Worm (Caenorhabditis elegans) whole organism, L3 larva: ENCODE measurements around the gene srz-10.
A peak's percentile ranks its signal among the peaks of the same experiment; 100 is the strongest.

Experiments
- R02D3.7 ChIP-seq: fragments of 150-350 bp; optimal IDR thresholded peaks from 2 replicates; lab custom pipeline; 2014; ENCODE audit warnings: missing biosample characterization, missing genetic modification characterization
- ZK546.5 ChIP-seq: sonication (generic microtip); optimal IDR thresholded peaks from 2 replicates; lab custom pipeline; 2017; ENCODE audit warnings: missing biosample characterization, missing genetic modification characterization
- ceh-16 ChIP-seq: sonication (generic microtip); optimal IDR thresholded peaks from 2 replicates; lab custom pipeline; 2017; ENCODE audit warnings: missing biosample characterization, missing genetic modification characterization
- ceh-82 ChIP-seq: fragments of 150-350 bp; optimal IDR thresholded peaks from 2 replicates; lab custom pipeline; 2014; ENCODE audit warnings: missing biosample characterization, missing genetic modification characterization
- ceh-9 ChIP-seq: sonication (generic microtip); optimal IDR thresholded peaks from 2 replicates; lab custom pipeline; 2018; ENCODE audit warnings: missing biosample characterization, missing genetic modification characterization
- daf-12 ChIP-seq: fragments of 150-350 bp; optimal IDR thresholded peaks from 2 replicates; lab custom pipeline; 2014; ENCODE audit warnings: missing biosample characterization, missing genetic modification reagents, missing genetic modification characterization
- egl-27 ChIP-seq: sonication (generic microtip); optimal IDR thresholded peaks from 4 replicates; lab custom pipeline; 2017; ENCODE audit warnings: missing biosample characterization, missing genetic modification reagents, missing genetic modification characterization
- egl-5 ChIP-seq: fragments of 150-350 bp; optimal IDR thresholded peaks from 2 replicates; lab custom pipeline; 2017; ENCODE audit warnings: missing biosample characterization, missing genetic modification reagents, missing genetic modification characterization, inconsistent platforms
- elt-1 ChIP-seq: fragments of 150-350 bp; optimal IDR thresholded peaks from 2 replicates; lab custom pipeline; 2014; ENCODE audit warnings: missing biosample characterization, missing genetic modification characterization
- elt-2 ChIP-seq: sonication (generic microtip); optimal IDR thresholded peaks from 2 replicates; lab custom pipeline; 2016; ENCODE audit warnings: missing genetic modification reagents, mild to moderate bottlenecking, missing genetic modification characterization, missing compliant biosample characterization
- fkh-10 ChIP-seq: sonication (generic microtip); optimal IDR thresholded peaks from 2 replicates; lab custom pipeline; 2017; ENCODE audit warnings: missing biosample characterization, missing genetic modification reagents, missing genetic modification characterization
- fkh-2 ChIP-seq: fragments of 150-350 bp; optimal IDR thresholded peaks from 2 replicates; lab custom pipeline; 2014; ENCODE audit warnings: missing biosample characterization, missing genetic modification reagents, missing genetic modification characterization
- fos-1 ChIP-seq: fragments of 150-350 bp; optimal IDR thresholded peaks from 2 replicates; lab custom pipeline; 2014; ENCODE audit warnings: missing biosample characterization, missing genetic modification characterization
- jun-1 ChIP-seq: fragments of 150-350 bp; optimal IDR thresholded peaks from 2 replicates; lab custom pipeline; 2014; ENCODE audit warnings: missing biosample characterization, missing genetic modification reagents, missing genetic modification characterization
- lin-15B ChIP-seq: fragments of 150-350 bp; optimal IDR thresholded peaks from 2 replicates; lab custom pipeline; 2014; ENCODE audit warnings: missing biosample characterization, missing genetic modification characterization
- lsy-12 ChIP-seq: sonication (generic microtip); optimal IDR thresholded peaks from 2 replicates; lab custom pipeline; 2016; ENCODE audit warnings: mild to moderate bottlenecking, missing genetic modification characterization, missing compliant biosample characterization
- nhr-11 ChIP-seq: fragments of 150-350 bp; optimal IDR thresholded peaks from 2 replicates; lab custom pipeline; 2014; ENCODE audit warnings: missing biosample characterization, missing genetic modification characterization
- nhr-23 ChIP-seq: fragments of 150-350 bp; optimal IDR thresholded peaks from 2 replicates; lab custom pipeline; 2014; ENCODE audit warnings: missing biosample characterization, missing genetic modification reagents, missing genetic modification characterization
- nhr-25 ChIP-seq: sonication (generic microtip); optimal IDR thresholded peaks from 2 replicates; lab custom pipeline; 2017; ENCODE audit warnings: missing biosample characterization, missing genetic modification characterization
- nhr-28 ChIP-seq: fragments of 150-350 bp; optimal IDR thresholded peaks from 2 replicates; lab custom pipeline; 2014; ENCODE audit warnings: missing biosample characterization, missing genetic modification characterization
- nhr-43 ChIP-seq: sonication (generic microtip); optimal IDR thresholded peaks from 2 replicates; lab custom pipeline; 2016; ENCODE audit warnings: mild to moderate bottlenecking, missing genetic modification characterization, missing compliant biosample characterization; ENCODE audit not compliant: poor library complexity, severe bottlenecking
- nhr-67 ChIP-seq: fragments of 150-350 bp; optimal IDR thresholded peaks from 2 replicates; lab custom pipeline; 2014; ENCODE audit warnings: missing biosample characterization, missing genetic modification characterization
- nhr-76 ChIP-seq: fragments of 150-350 bp; sonication (generic microtip); optimal IDR thresholded peaks from 5 replicates; lab custom pipeline; 2014; ENCODE audit warnings: missing biosample characterization, missing genetic modification characterization
- nhr-77 ChIP-seq: fragments of 150-350 bp; optimal IDR thresholded peaks from 2 replicates; lab custom pipeline; 2014; ENCODE audit warnings: missing biosample characterization, missing genetic modification characterization
- pha-4 ChIP-seq: fragments of 150-350 bp; optimal IDR thresholded peaks from 2 replicates; lab custom pipeline; 2014; ENCODE audit warnings: missing biosample characterization, missing genetic modification reagents, missing genetic modification characterization
- pqm-1 ChIP-seq: fragments of 150-350 bp; optimal IDR thresholded peaks from 2 replicates; lab custom pipeline; 2017; ENCODE audit warnings: missing biosample characterization, missing genetic modification characterization, inconsistent platforms
- sea-2 ChIP-seq: fragments of 150-350 bp; sonication (generic microtip); optimal IDR thresholded peaks from 4 replicates; lab custom pipeline; 2014; ENCODE audit warnings: missing biosample characterization, missing genetic modification reagents, missing genetic modification characterization
- skn-1 ChIP-seq: fragments of 150-350 bp; optimal IDR thresholded peaks from 2 replicates; lab custom pipeline; 2014; ENCODE audit warnings: missing biosample characterization, missing genetic modification characterization
- snpc-4 ChIP-seq: fragments of 150-350 bp; optimal IDR thresholded peaks from 2 replicates; lab custom pipeline; 2014; ENCODE audit warnings: missing biosample characterization, missing genetic modification characterization
- tbx-2 ChIP-seq: sonication (generic microtip); optimal IDR thresholded peaks from 2 replicates; lab custom pipeline; 2016; ENCODE audit warnings: mild to moderate bottlenecking, missing genetic modification characterization, missing compliant biosample characterization
- unc-39 ChIP-seq: sonication (generic microtip); optimal IDR thresholded peaks from 4 replicates; lab custom pipeline; 2017; ENCODE audit warnings: missing biosample characterization, missing genetic modification characterization
- unc-62 ChIP-seq: fragments of 150-350 bp; sonication (generic microtip); optimal IDR thresholded peaks from 4 replicates; lab custom pipeline; 2014; ENCODE audit warnings: missing biosample characterization, missing genetic modification reagents, missing genetic modification characterization
- zag-1 ChIP-seq: fragments of 150-350 bp; optimal IDR thresholded peaks from 2 replicates; lab custom pipeline; 2014; ENCODE audit warnings: missing biosample characterization, missing genetic modification characterization
- ztf-4 ChIP-seq: fragments of 150-350 bp; optimal IDR thresholded peaks from 2 replicates; lab custom pipeline; 2014; ENCODE audit warnings: missing biosample characterization, missing genetic modification characterization

srz-10 gene

DNA sequence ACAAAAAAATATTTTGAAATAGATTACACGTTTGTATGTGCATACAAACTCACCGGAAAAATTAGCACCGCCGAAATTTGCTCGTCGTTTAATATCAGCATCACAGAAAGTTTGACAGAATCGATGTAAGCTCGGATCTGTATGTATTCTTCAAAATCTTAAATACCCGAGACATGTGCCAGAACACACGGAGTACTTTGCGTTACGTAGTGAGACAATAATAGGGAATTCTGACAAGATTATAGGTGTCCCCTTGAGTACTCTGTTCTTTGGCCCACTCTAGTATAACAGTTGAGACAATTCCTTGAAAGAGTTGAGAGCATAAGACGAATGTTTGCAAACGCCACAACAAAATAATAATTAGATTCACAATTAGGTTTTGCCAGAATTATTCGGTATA, 5.3 kb downstream of the srz-10 start, which contains the start of gene srx-48:
Gene srx-48 (minus strand): TSS at position 101 of the 400 bp plus-strand sequence.
- TF ChIP-seq pqm-1 (tag; lab: Kevin White, UChicago) (no peak), nhr-43 (tag; lab: Kevin White, UChicago) (no peak), ceh-9 (no peak), daf-12 (no peak), unc-62 (GFP tag; lab: Kevin White, UChicago) (no peak), nhr-25 (tag; lab: Kevin White, UChicago) (no peak), nhr-77 (tag; lab: Kevin White, UChicago) (no peak), egl-27 (no peak), fkh-2 (tag; lab: Kevin White, UChicago) (no peak), tbx-2 (no peak), lin-15B (tag; lab: Kevin White, UChicago) (no peak), nhr-67 (no peak), nhr-23 (tag; lab: Kevin White, UChicago) (no peak), ZK546.5 (tag; lab: Kevin White, UChicago) (no peak), lsy-12 (tag; lab: Kevin White, UChicago) (no peak), skn-1 (tag; lab: Kevin White, UChicago) (no peak), ceh-82 (no peak)

DNA sequence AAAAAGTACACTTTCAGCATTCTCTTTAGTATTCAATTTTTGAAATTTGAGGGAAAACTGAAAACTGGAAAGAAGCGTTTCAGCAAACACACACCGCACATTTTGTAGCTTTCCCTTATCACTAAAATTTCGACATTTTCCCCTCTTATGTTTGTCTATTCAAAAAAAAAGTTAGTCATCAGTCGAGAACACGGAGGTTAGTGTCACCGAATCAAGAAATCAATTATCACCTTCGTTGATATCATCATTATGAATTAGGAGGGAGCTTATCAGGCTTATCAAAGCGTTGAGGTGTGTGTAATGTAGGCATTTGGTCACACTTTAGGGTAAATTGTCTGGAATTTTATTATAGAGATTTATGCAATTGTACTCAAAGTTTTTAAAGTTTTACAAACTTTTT, 10.3 kb downstream of the srz-10 start, which contains the start of gene cpr-3:
Gene cpr-3 (minus strand): TSS at position 104 of the 400 bp plus-strand sequence.
- no peak for TF ChIP-seq nhr-11 (tag; lab: Kevin White, UChicago)
- TF ChIP-seq nhr-77 (tag; lab: Kevin White, UChicago) = no peak
- TF ChIP-seq skn-1 (tag; lab: Kevin White, UChicago) = peak; percentile 81
- TF ChIP-seq elt-2 (tag; lab: Kevin White, UChicago) = peak; percentile 99
- TF ChIP-seq pha-4 = peak; percentile 65
- TF ChIP-seq unc-62 (GFP tag; lab: Kevin White, UChicago) = no peak
- TF ChIP-seq R02D3.7 (tag; lab: Kevin White, UChicago) = no peak
- no peak for TF ChIP-seq unc-39 (tag; lab: Kevin White, UChicago)
- no peak for TF ChIP-seq ceh-16 (tag; lab: Kevin White, UChicago)
- TF ChIP-seq fkh-10 (GFP tag; lab: Kevin White, UChicago) = no peak
- no peak for TF ChIP-seq snpc-4 (tag; lab: Kevin White, UChicago)
- TF ChIP-seq fos-1 (tag; lab: Kevin White, UChicago) = peak; percentile 52
- no peak for TF ChIP-seq elt-1
- TF ChIP-seq pqm-1 (tag; lab: Kevin White, UChicago) = peak; percentile 99
- TF ChIP-seq jun-1 = peak; percentile 94

- TF ChIP-seq ceh-16 (tag; lab: Kevin White, UChicago) (no peak), nhr-76 (tag; lab: Kevin White, UChicago) (no peak), zag-1 (tag; lab: Kevin White, UChicago) (no peak), ceh-82 (no peak), ceh-9 (no peak), jun-1 (no peak), egl-5 (tag; lab: Kevin White, UChicago) (no peak), sea-2 (GFP tag; lab: Kevin White, UChicago) (no peak), pqm-1 (tag; lab: Kevin White, UChicago) (no peak), pha-4 (no peak), lsy-12 (tag; lab: Kevin White, UChicago) (no peak), skn-1 (tag; lab: Kevin White, UChicago) (no peak), elt-2 (tag; lab: Kevin White, UChicago) (no peak), fkh-2 (tag; lab: Kevin White, UChicago) (no peak), nhr-11 (tag; lab: Kevin White, UChicago) (no peak), ztf-4 (no peak)
Observed at ce11 chrV:15293865-15294264, 15.0 kb downstream of the srz-10 start, which contains the start of gene str-96. Gene str-96 (minus strand): TSS chrV:15293965.

- TF ChIP-seq nhr-76 (tag; lab: Kevin White, UChicago) = no peak
- TF ChIP-seq sea-2 (GFP tag; lab: Kevin White, UChicago) = no peak
- peak; percentile 0 for TF ChIP-seq pqm-1 (tag; lab: Kevin White, UChicago)
- no peak for TF ChIP-seq egl-27
- TF ChIP-seq elt-1 = no peak
Observed at ce11 chrV:15290995-15291394, 17.9 kb downstream of the srz-10 start, which contains the start of gene cyp-34A2. Gene cyp-34A2 (minus strand): TSS chrV:15291095.

DNA sequence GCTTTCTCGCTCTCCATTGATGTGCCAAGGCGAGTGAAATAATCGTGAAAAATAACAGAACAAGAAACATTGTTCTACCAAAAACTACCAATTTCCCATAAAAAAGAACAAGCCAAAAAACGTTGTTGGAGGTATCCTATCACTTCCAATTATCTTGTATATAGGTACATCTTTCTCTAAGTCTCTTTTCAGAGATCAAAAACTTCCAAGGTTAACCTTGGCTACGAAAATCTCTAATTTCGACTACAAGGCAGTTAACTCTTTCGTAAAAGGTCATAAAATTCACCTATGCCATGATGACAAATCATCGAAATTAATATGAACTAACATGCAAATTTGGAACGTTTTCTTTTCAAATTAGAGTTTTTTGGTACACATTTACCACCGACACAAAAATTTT, 21.0 kb downstream of the srz-10 start, which contains the start of gene cyp-34A1:
Gene cyp-34A1 (minus strand): TSS at position 101 of the 400 bp plus-strand sequence.
- TF ChIP-seq skn-1 (tag; lab: Kevin White, UChicago) (no peak), nhr-43 (tag; lab: Kevin White, UChicago) (no peak), fkh-2 (tag; lab: Kevin White, UChicago) (no peak), nhr-28 (tag; lab: Kevin White, UChicago) (no peak), pha-4 (no peak), nhr-25 (tag; lab: Kevin White, UChicago) (peak; percentile 19)
